Worm (Caenorhabditis elegans) whole organism, L3 larva: ENCODE measurements around the gene cyp-13A6.
A peak's percentile ranks its signal among the peaks of the same experiment; 100 is the strongest.

Source experiments
- R02D3.7 ChIP-seq: fragments of 150-350 bp; optimal IDR thresholded peaks from 2 replicates; lab custom pipeline; 2014; ENCODE audit warnings: missing biosample characterization, missing genetic modification characterization
- ama-1 ChIP-seq: fragments of 150-350 bp; optimal IDR thresholded peaks from 2 replicates; lab custom pipeline; 2018
- ceh-28 ChIP-seq: fragments of 150-350 bp; optimal IDR thresholded peaks from 2 replicates; lab custom pipeline; 2014; ENCODE audit warnings: missing biosample characterization, missing genetic modification reagents, missing genetic modification characterization
- ceh-9 ChIP-seq: sonication (generic microtip); optimal IDR thresholded peaks from 2 replicates; lab custom pipeline; 2018; ENCODE audit warnings: missing biosample characterization, missing genetic modification characterization
- elt-1 ChIP-seq: fragments of 150-350 bp; optimal IDR thresholded peaks from 2 replicates; lab custom pipeline; 2014; ENCODE audit warnings: missing biosample characterization, missing genetic modification characterization
- elt-2 ChIP-seq: sonication (generic microtip); optimal IDR thresholded peaks from 2 replicates; lab custom pipeline; 2016; ENCODE audit warnings: missing genetic modification reagents, mild to moderate bottlenecking, missing genetic modification characterization, missing compliant biosample characterization
- fkh-10 ChIP-seq: sonication (generic microtip); optimal IDR thresholded peaks from 2 replicates; lab custom pipeline; 2017; ENCODE audit warnings: missing biosample characterization, missing genetic modification reagents, missing genetic modification characterization
- fkh-2 ChIP-seq: fragments of 150-350 bp; optimal IDR thresholded peaks from 2 replicates; lab custom pipeline; 2014; ENCODE audit warnings: missing biosample characterization, missing genetic modification reagents, missing genetic modification characterization
- hmg-11 ChIP-seq: sonication (generic microtip); optimal IDR thresholded peaks from 2 replicates; lab custom pipeline; 2016; ENCODE audit warnings: missing genetic modification characterization, missing compliant biosample characterization
- lin-15B ChIP-seq: fragments of 150-350 bp; optimal IDR thresholded peaks from 2 replicates; lab custom pipeline; 2014; ENCODE audit warnings: missing biosample characterization, missing genetic modification characterization
- lin-39 ChIP-seq: fragments of 150-350 bp; optimal IDR thresholded peaks from 2 replicates; lab custom pipeline; 2018; ENCODE audit warnings: missing biosample characterization, missing genetic modification reagents, missing genetic modification characterization
- lsy-12 ChIP-seq: sonication (generic microtip); optimal IDR thresholded peaks from 2 replicates; lab custom pipeline; 2016; ENCODE audit warnings: mild to moderate bottlenecking, missing genetic modification characterization, missing compliant biosample characterization
- nfya-1 ChIP-seq: sonication (generic microtip); optimal IDR thresholded peaks from 2 replicates; lab custom pipeline; 2017; ENCODE audit warnings: missing genetic modification characterization, mild to moderate bottlenecking, missing compliant biosample characterization, antibody characterized with exemption, moderate library complexity; ENCODE audit not compliant: insufficient read depth
- nhr-11 ChIP-seq: fragments of 150-350 bp; optimal IDR thresholded peaks from 2 replicates; lab custom pipeline; 2014; ENCODE audit warnings: missing biosample characterization, missing genetic modification characterization
- nhr-23 ChIP-seq: fragments of 150-350 bp; optimal IDR thresholded peaks from 2 replicates; lab custom pipeline; 2014; ENCODE audit warnings: missing biosample characterization, missing genetic modification reagents, missing genetic modification characterization
- nhr-43 ChIP-seq: sonication (generic microtip); optimal IDR thresholded peaks from 2 replicates; lab custom pipeline; 2016; ENCODE audit warnings: mild to moderate bottlenecking, missing genetic modification characterization, missing compliant biosample characterization; ENCODE audit not compliant: poor library complexity, severe bottlenecking
- nhr-67 ChIP-seq: fragments of 150-350 bp; optimal IDR thresholded peaks from 2 replicates; lab custom pipeline; 2014; ENCODE audit warnings: missing biosample characterization, missing genetic modification characterization
- pha-4 ChIP-seq: fragments of 150-350 bp; optimal IDR thresholded peaks from 2 replicates; lab custom pipeline; 2014; ENCODE audit warnings: missing biosample characterization, missing genetic modification reagents, missing genetic modification characterization
- pqm-1 ChIP-seq: fragments of 150-350 bp; optimal IDR thresholded peaks from 2 replicates; lab custom pipeline; 2017; ENCODE audit warnings: missing biosample characterization, missing genetic modification characterization, inconsistent platforms
- sea-2 ChIP-seq: fragments of 150-350 bp; sonication (generic microtip); optimal IDR thresholded peaks from 4 replicates; lab custom pipeline; 2014; ENCODE audit warnings: missing biosample characterization, missing genetic modification reagents, missing genetic modification characterization
- skn-1 ChIP-seq: fragments of 150-350 bp; optimal IDR thresholded peaks from 2 replicates; lab custom pipeline; 2014; ENCODE audit warnings: missing biosample characterization, missing genetic modification characterization
- snpc-4 ChIP-seq: fragments of 150-350 bp; optimal IDR thresholded peaks from 2 replicates; lab custom pipeline; 2014; ENCODE audit warnings: missing biosample characterization, missing genetic modification characterization
- tbx-2 ChIP-seq: sonication (generic microtip); optimal IDR thresholded peaks from 2 replicates; lab custom pipeline; 2016; ENCODE audit warnings: mild to moderate bottlenecking, missing genetic modification characterization, missing compliant biosample characterization
- unc-39 ChIP-seq: sonication (generic microtip); optimal IDR thresholded peaks from 4 replicates; lab custom pipeline; 2017; ENCODE audit warnings: missing biosample characterization, missing genetic modification characterization
- zag-1 ChIP-seq: fragments of 150-350 bp; optimal IDR thresholded peaks from 2 replicates; lab custom pipeline; 2014; ENCODE audit warnings: missing biosample characterization, missing genetic modification characterization
- ztf-4 ChIP-seq: fragments of 150-350 bp; optimal IDR thresholded peaks from 2 replicates; lab custom pipeline; 2014; ENCODE audit warnings: missing biosample characterization, missing genetic modification characterization

cyp-13A6 gene

ce11 chrII:9773892-9774581 lies 28.6 kb downstream of the cyp-13A6 start, which contains the start of gene ZK1321.4:
TSS of gene ZK1321.4 (minus strand) at chrII:9773942.
- TF ChIP-seq sea-2 (GFP tag; lab: Kevin White, UChicago) (no peak), nfya-1 (tag; lab: Kevin White, UChicago) (peak; percentile 22)

- TF ChIP-seq ceh-9 (tag; lab: Kevin White, UChicago): no peak
- peak; percentile 13 for TF ChIP-seq R02D3.7 (tag; lab: Kevin White, UChicago)
- no peak for TF ChIP-seq skn-1
- TF ChIP-seq elt-1 (tag; lab: Kevin White, UChicago): no peak
- peak; percentile 76 for TF ChIP-seq elt-2 (tag; lab: Kevin White, UChicago)
- peak; percentile 20 for TF ChIP-seq ceh-28
- peak; percentile 78 for TF ChIP-seq pqm-1 (tag; lab: Kevin White, UChicago)
- TF ChIP-seq nhr-23 (tag; lab: Kevin White, UChicago): peak; percentile 12
- peak; percentile 30 for TF ChIP-seq nhr-43
- peak; percentile 73 for TF ChIP-seq hmg-11 (tag; lab: Kevin White, UChicago)
- TF ChIP-seq lin-15B (tag; lab: Kevin White, UChicago): no peak
- TF ChIP-seq nfya-1 (tag; lab: Kevin White, UChicago): peak; percentile 86
- peak; percentile 36 for TF ChIP-seq snpc-4 (tag; lab: Kevin White, UChicago)
- peak; percentile 66 for TF ChIP-seq pha-4 (tag; lab: Kevin White, UChicago)
- no peak for TF ChIP-seq fkh-2 (tag; lab: Kevin White, UChicago)
These were observed 32.7 kb downstream of the cyp-13A6 start, which contains the start of gene aqp-10 for ce11 chrII:9769797-9770520. TSS of gene aqp-10 (minus strand) at chrII:9769847.

ce11 chrII:9764696-9765095 lies 37.9 kb downstream of the cyp-13A6 start:
- TF ChIP-seq lin-39 (tag; lab: Kevin White, UChicago) (no peak), nhr-67 (tag; lab: Kevin White, UChicago) (no peak), ztf-4 (tag; lab: Kevin White, UChicago) (no peak), tbx-2 (tag; lab: Kevin White, UChicago) (no peak), snpc-4 (tag; lab: Kevin White, UChicago) (no peak), lin-15B (tag; lab: Kevin White, UChicago) (no peak), hmg-11 (tag; lab: Kevin White, UChicago) (no peak), unc-39 (tag; lab: Kevin White, UChicago) (no peak), lsy-12 (tag; lab: Kevin White, UChicago) (no peak), zag-1 (tag; lab: Kevin White, UChicago) (no peak)

- TF ChIP-seq nfya-1 (tag; lab: Kevin White, UChicago) (peak; percentile 26), elt-1 (tag; lab: Kevin White, UChicago) (no peak), nhr-11 (peak; percentile 60)
- TF ChIP-seq, all 47 proteins: peak for 2
These were observed 43.2 kb downstream of the cyp-13A6 start for ce11 chrII:9759382-9759781.

ce11 chrII:9757651-9758282 lies 44.9 kb downstream of the cyp-13A6 start, which contains the start of gene shk-1:
TSS of gene shk-1 (plus strand) at chrII:9758232.
- peak; percentile 40 for TF ChIP-seq nhr-11
- no peak for TF ChIP-seq ama-1 (lab: Kevin White, UChicago)
- TF ChIP-seq nfya-1 (tag; lab: Kevin White, UChicago): peak; percentile 31
- TF ChIP-seq nhr-67 (tag; lab: Kevin White, UChicago): no peak

- TF ChIP-seq fkh-10 (GFP tag; lab: Kevin White, UChicago) (peak; percentile 45), lin-15B (tag; lab: Kevin White, UChicago) (no peak)
- TF ChIP-seq, all 47 proteins: peak for 1
These were observed 47.2 kb downstream of the cyp-13A6 start for ce11 chrII:9755425-9755824.
